Fruit fly (Drosophila melanogaster) whole organism, embryonic: Measurements from ENCODE around the gene CG1572.

Experiments
- Blimp-1 ChIP-seq: fragments of 200-800 bp; sonication (Bioruptor generic); optimal IDR thresholded peaks from 3 replicates; lab custom pipeline; 2018; ENCODE audit warnings: missing biosample characterization, missing genetic modification characterization, mild to moderate bottlenecking, moderate library complexity, missing genetic modification reagents
- CG10366 ChIP-seq: fragments of 200-800 bp; sonication (Bioruptor generic); IDR thresholded peaks from 2 replicates; pipeline ENCODE4 v1.3.6; 2022; ENCODE audit warnings: missing biosample characterization, missing genetic modification characterization
- CG10959 ChIP-seq: fragments of 200-800 bp; sonication (Bioruptor generic); IDR thresholded peaks from 2 replicates; pipeline ENCODE4 v1.3.6; 2022; ENCODE audit warnings: missing biosample characterization, missing genetic modification characterization
- CG10979 ChIP-seq: fragments of 200-800 bp; sonication (Bioruptor generic); optimal IDR thresholded peaks from 2 replicates; lab custom pipeline; 2018; ENCODE audit warnings: missing biosample characterization, mild to moderate bottlenecking, missing genetic modification characterization, moderate library complexity
- CG11398 ChIP-seq: fragments of 200-800 bp; sonication (Bioruptor generic); optimal IDR thresholded peaks from 2 replicates; lab custom pipeline; 2016; ENCODE audit warnings: missing biosample characterization, missing genetic modification characterization
- CG12155 ChIP-seq: fragments of 200-800 bp; sonication (Bioruptor generic); optimal IDR thresholded peaks from 3 replicates; lab custom pipeline; 2016; ENCODE audit warnings: missing biosample characterization, missing genetic modification characterization
- CG14014 ChIP-seq: fragments of 200-800 bp; sonication (Bioruptor generic); IDR thresholded peaks from 2 replicates; pipeline ENCODE4 v1.3.6; 2022; ENCODE audit warnings: missing biosample characterization, missing genetic modification characterization
- CG15011 ChIP-seq: fragments of 200-800 bp; sonication (Bioruptor generic); optimal IDR thresholded peaks from 3 replicates; lab custom pipeline; 2018; ENCODE audit warnings: missing biosample characterization, mild to moderate bottlenecking, missing genetic modification characterization
- CG16863 ChIP-seq: fragments of 200-800 bp; sonication (Bioruptor generic); optimal IDR thresholded peaks from 3 replicates; lab custom pipeline; 2016; ENCODE audit warnings: missing biosample characterization, missing genetic modification characterization
- CG18599 ChIP-seq: fragments of 200-800 bp; sonication (Bioruptor generic); optimal IDR thresholded peaks from 3 replicates; lab custom pipeline; 2017; ENCODE audit warnings: missing biosample characterization, missing genetic modification characterization, mild to moderate bottlenecking, moderate library complexity, missing genetic modification reagents
- CG3065 ChIP-seq: fragments of 200-800 bp; sonication (Bioruptor generic); optimal IDR thresholded peaks from 2 replicates; lab custom pipeline; 2016; ENCODE audit warnings: missing biosample characterization, missing genetic modification characterization
- CG3281 ChIP-seq: fragments of 200-800 bp; sonication (Bioruptor generic); optimal IDR thresholded peaks from 3 replicates; lab custom pipeline; 2017; ENCODE audit warnings: missing biosample characterization, mild to moderate bottlenecking, missing genetic modification characterization
- CG3726 ChIP-seq: fragments of 200-800 bp; sonication (Bioruptor generic); IDR thresholded peaks from 3 replicates; pipeline ENCODE4, ENCODE4 v1.3.6; 2022; ENCODE audit warnings: missing biosample characterization, missing genetic modification characterization
- CG3847 ChIP-seq: fragments of 200-800 bp; sonication (Bioruptor generic); IDR thresholded peaks from 2 replicates; pipeline ENCODE4 v1.3.6; 2022; ENCODE audit warnings: missing biosample characterization, missing genetic modification characterization
- CG42726 ChIP-seq: fragments of 200-800 bp; sonication (Bioruptor generic); IDR thresholded peaks from 2 replicates; pipeline ENCODE4 v1.3.6; 2022; ENCODE audit warnings: missing biosample characterization, missing genetic modification characterization; ENCODE audit not compliant: partially characterized antibody
- CG4404 ChIP-seq: fragments of 200-800 bp; sonication (Bioruptor generic); IDR thresholded peaks from 2 replicates; pipeline ENCODE4 v1.3.6; 2022; ENCODE audit warnings: missing biosample characterization, missing genetic modification characterization
- CG5953 ChIP-seq: fragments of 200-800 bp; sonication (Bioruptor generic); IDR thresholded peaks from 2 replicates; pipeline ENCODE4 v1.3.6; 2022; ENCODE audit warnings: missing biosample characterization, missing genetic modification characterization
- CG7357 ChIP-seq: fragments of 200-800 bp; sonication (Bioruptor generic); IDR thresholded peaks from 3 replicates; pipeline ENCODE4 v1.3.6; 2022; ENCODE audit warnings: missing biosample characterization, missing genetic modification characterization
- CG7928 ChIP-seq: fragments of 200-800 bp; sonication (Bioruptor generic); optimal IDR thresholded peaks from 2 replicates; lab custom pipeline; 2017; ENCODE audit warnings: missing biosample characterization, mild to moderate bottlenecking, missing genetic modification characterization
- CG8290 ChIP-seq, 3 experiments: fragments of 200-800 bp; sonication (Bioruptor generic); optimal IDR thresholded peaks; 2 replicates each; lab custom pipeline; 2016 to 2019; ENCODE audit warnings: missing biosample characterization in 3 of 3, missing genetic modification characterization in 3 of 3, mild to moderate bottlenecking in 2 of 3, moderate library complexity in 1 of 3
- CG8944 ChIP-seq: fragments of 200-800 bp; sonication (Bioruptor generic); optimal IDR thresholded peaks from 3 replicates; lab custom pipeline; 2016; ENCODE audit warnings: missing biosample characterization, missing genetic modification characterization
- Dref ChIP-seq: fragments of 200-800 bp; sonication (Bioruptor generic); IDR thresholded peaks from 2 replicates; pipeline ENCODE4 v1.3.6; 2022; ENCODE audit warnings: missing biosample characterization, missing genetic modification characterization
- Ets97D ChIP-seq: fragments of 200-800 bp; sonication (Bioruptor generic); optimal IDR thresholded peaks from 3 replicates; lab custom pipeline; 2016; ENCODE audit warnings: missing biosample characterization, missing genetic modification characterization
- Hr39 ChIP-seq: fragments of >200 bp; optimal IDR thresholded peaks from 2 replicates; lab custom pipeline; 2017
- MBD-R2 ChIP-seq: fragments of 200-800 bp; sonication (Bioruptor generic); IDR thresholded peaks from 2 replicates; pipeline ENCODE4 v1.3.6; 2022; ENCODE audit warnings: missing biosample characterization, missing genetic modification characterization
- NFAT ChIP-seq: fragments of 200-800 bp; sonication (Bioruptor generic); IDR thresholded peaks from 2 replicates; pipeline ENCODE4 v1.3.6; 2022; ENCODE audit warnings: missing biosample characterization, missing genetic modification characterization
- NfI ChIP-seq: fragments of 200-800 bp; sonication (Bioruptor generic); optimal IDR thresholded peaks from 3 replicates; lab custom pipeline; 2018; ENCODE audit warnings: missing biosample characterization, mild to moderate bottlenecking, missing genetic modification characterization, moderate library complexity
- Oaz ChIP-seq: fragments of 200-800 bp; sonication (Bioruptor generic); IDR thresholded peaks from 2 replicates; pipeline ENCODE4 v1.3.6; 2022; ENCODE audit warnings: missing biosample characterization, missing genetic modification characterization
- PHDP ChIP-seq: fragments of 200-800 bp; sonication (Bioruptor generic); optimal IDR thresholded peaks from 3 replicates; lab custom pipeline; 2018; ENCODE audit warnings: missing biosample characterization, mild to moderate bottlenecking, missing genetic modification characterization, moderate library complexity
- Side ChIP-seq: fragments of 200-800 bp; sonication (Bioruptor generic); optimal IDR thresholded peaks from 2 replicates; lab custom pipeline; 2016; ENCODE audit warnings: missing biosample characterization, missing genetic modification characterization
- TFAM ChIP-seq: fragments of 200-800 bp; sonication (Bioruptor generic); optimal IDR thresholded peaks from 2 replicates; lab custom pipeline; 2017; ENCODE audit warnings: missing biosample characterization, missing genetic modification characterization, inconsistent platforms
- Tbp ChIP-seq: fragments of >200 bp; optimal IDR thresholded peaks from 2 replicates; lab custom pipeline; 2018; ENCODE audit warnings: missing biosample characterization, missing genetic modification characterization
- Trl ChIP-seq, 3 experiments: fragments of >200 bp in 2 of 3; fragments of 200-800 bp in 1 of 3; sonication (Bioruptor generic) in 1 of 3; optimal IDR thresholded peaks; 2 replicates in 1 of 3; 3 replicates in 2 of 3; lab custom pipeline; 2016 to 2017; ENCODE audit warnings: missing biosample characterization in 1 of 3, missing genetic modification characterization in 1 of 3
- bigmax ChIP-seq: fragments of 200-800 bp; sonication (Bioruptor generic); optimal IDR thresholded peaks from 2 replicates; lab custom pipeline; 2018; ENCODE audit warnings: missing biosample characterization, mild to moderate bottlenecking, missing genetic modification characterization
- cad ChIP-seq: fragments of >200 bp; optimal IDR thresholded peaks from 2 replicates; lab custom pipeline; 2017; ENCODE audit warnings: missing biosample characterization, missing genetic modification characterization
- caup ChIP-seq: fragments of 200-800 bp; sonication (Bioruptor generic); optimal IDR thresholded peaks from 3 replicates; lab custom pipeline; 2017; ENCODE audit warnings: missing biosample characterization, mild to moderate bottlenecking, missing genetic modification characterization, moderate library complexity; ENCODE audit not compliant: severe bottlenecking
- cg ChIP-seq: fragments of 200-800 bp; sonication (Bioruptor generic); optimal IDR thresholded peaks from 3 replicates; lab custom pipeline; 2019; ENCODE audit warnings: missing biosample characterization, mild to moderate bottlenecking, missing genetic modification characterization, moderate library complexity
- chm ChIP-seq: fragments of 200-800 bp; sonication (Bioruptor generic); IDR thresholded peaks from 2 replicates; pipeline ENCODE4 v1.3.6; 2022; ENCODE audit warnings: missing biosample characterization, missing genetic modification characterization
- dati ChIP-seq: fragments of 200-800 bp; sonication (Bioruptor generic); IDR thresholded peaks from 2 replicates; pipeline ENCODE4 v1.3.6; 2022; ENCODE audit warnings: missing biosample characterization, missing genetic modification characterization
- dmrt99B ChIP-seq: fragments of 200-800 bp; sonication (Bioruptor generic); optimal IDR thresholded peaks from 2 replicates; lab custom pipeline; 2018; ENCODE audit warnings: missing biosample characterization, mild to moderate bottlenecking, missing genetic modification characterization, moderate library complexity
- dysf ChIP-seq: fragments of 200-800 bp; sonication (Bioruptor generic); IDR thresholded peaks from 3 replicates; pipeline ENCODE4 v1.3.6; 2022; ENCODE audit warnings: missing biosample characterization, missing genetic modification characterization
- h ChIP-seq: fragments of >200 bp; optimal IDR thresholded peaks from 2 replicates; lab custom pipeline; 2017
- hbn ChIP-seq: fragments of 200-800 bp; sonication (Bioruptor generic); IDR thresholded peaks from 2 replicates; pipeline ENCODE4 v1.3.6; 2022; ENCODE audit warnings: missing biosample characterization, missing genetic modification characterization; ENCODE audit not compliant: partially characterized antibody
- ken ChIP-seq: fragments of 200-800 bp; sonication (Bioruptor generic); IDR thresholded peaks from 3 replicates; pipeline ENCODE4 v1.3.6; 2022; ENCODE audit warnings: missing biosample characterization, missing genetic modification characterization
- nerfin-2 ChIP-seq: fragments of 200-800 bp; sonication (Bioruptor generic); IDR thresholded peaks from 2 replicates; pipeline ENCODE4 v1.3.6; 2022; ENCODE audit warnings: missing biosample characterization, missing genetic modification characterization; ENCODE audit not compliant: partially characterized antibody
- pan ChIP-seq, 4 experiments: fragments of >200 bp in 3 of 4; fragments of 200-800 bp in 1 of 4; sonication (Bioruptor generic) in 1 of 4; optimal IDR thresholded peaks in 3 of 4; IDR thresholded peaks in 1 of 4; 2 replicates each; pipeline versions ENCODE4 v1.3.6 to Lab custom; 2017 to 2022; ENCODE audit warnings: missing biosample characterization in 2 of 4, missing genetic modification characterization in 2 of 4, mixed read lengths in 1 of 4
- slp2 ChIP-seq: fragments of 200-800 bp; sonication (Bioruptor generic); optimal IDR thresholded peaks from 2 replicates; lab custom pipeline; 2016; ENCODE audit warnings: missing biosample characterization, missing genetic modification characterization
- tap ChIP-seq: fragments of 200-800 bp; optimal IDR thresholded peaks from 3 replicates; lab custom pipeline; 2019; ENCODE audit warnings: missing biosample characterization, mild to moderate bottlenecking, missing genetic modification characterization, moderate library complexity
- tup ChIP-seq: fragments of 200-800 bp; sonication (Bioruptor generic); optimal IDR thresholded peaks from 2 replicates; lab custom pipeline; 2016; ENCODE audit warnings: missing biosample characterization, mild to moderate bottlenecking, missing genetic modification characterization, moderate library complexity
- unpg ChIP-seq: fragments of 200-800 bp; sonication (Bioruptor generic); optimal IDR thresholded peaks from 3 replicates; lab custom pipeline; 2018; ENCODE audit warnings: missing biosample characterization, mild to moderate bottlenecking, missing genetic modification characterization, moderate library complexity

CG1572 gene

dm6 chrX:11518435-11518834 lies 40.0 kb downstream of the CG1572 start (continued):
- TF ChIP-seq CG10959 (GFP tag; lab: Robert Waterston, UW) (peak; percentile 42), Hr39 (lab: Kevin White, UChicago) (no peak), PHDP (peak; percentile 79), Tbp (GFP tag; lab: Kevin White, UChicago) (no peak), CG15011 (GFP tag; lab: Kevin White, UChicago) (peak; percentile 61), CG3847 (peak; percentile 80), slp2 (GFP tag; lab: Kevin White, UChicago) (no peak), CG4404 (GFP tag; lab: Robert Waterston, UW) (0 out of 2 replicates have a peak, but pooled peaks have one; percentile 45), CG3726 (GFP tag; lab: Robert Waterston, UW) (peak; percentile 66; the same call in 1 of the 3 replicates), Blimp-1 (GFP tag; lab: Kevin White, UChicago) (peak; percentile 68), tap (tag; lab: Kevin White, UChicago) (peak; percentile 62), CG7357 (GFP tag; lab: Robert Waterston, UW) (peak; percentile 66), TFAM (GFP tag; lab: Kevin White, UChicago) (no peak), bigmax (GFP tag; lab: Kevin White, UChicago) (no peak), tup (GFP tag; lab: Kevin White, UChicago) (peak; percentile 18), Oaz (GFP tag; lab: Robert Waterston, UW) (peak; percentile 60; the same call in 1 of the 2 replicates), Trl (optimal IDR thresholded peaks at IDR 0.05; lab: Kevin White, UChicago) (no peak), Trl (GFP tag; optimal IDR thresholded peaks at IDR 0.05; lab: Kevin White, UChicago) (no peak), dmrt99B (tag; lab: Kevin White, UChicago) (peak; percentile 78), CG3065 (GFP tag; lab: Kevin White, UChicago) (no peak), nerfin-2 (GFP tag; lab: Robert Waterston, UW) (no peak), Ets97D (GFP tag; lab: Kevin White, UChicago) (peak; percentile 13), CG16863 (GFP tag; lab: Kevin White, UChicago) (peak; percentile 10), Dref (GFP tag; lab: Robert Waterston, UW) (no peak), dati (GFP tag; lab: Robert Waterston, UW) (no peak), CG8944 (GFP tag; lab: Kevin White, UChicago) (no peak), pan (optimal IDR thresholded peaks at IDR 0.05; lab: Kevin White, UChicago) (no peak), pan (GFP tag; optimal IDR thresholded peaks at IDR 0.05 in 1 of 2, IDR thresholded peaks at IDR 0.05 in 1 of 2) (peak in 1 of 2 experiments; percentile 91), CG10366 (GFP tag; lab: Robert Waterston, UW) (peak; percentile 85), ken (GFP tag; lab: Robert Waterston, UW) (peak; percentile 63; the same call in 2 of the 3 replicates), CG7928 (GFP tag; lab: Kevin White, UChicago) (no peak), CG42726 (GFP tag; lab: Robert Waterston, UW) (no peak), cg (no peak), NFAT (peak; percentile 88; the same call in 1 of the 2 replicates), CG12155 (GFP tag; lab: Kevin White, UChicago) (peak; percentile 69), hbn (GFP tag; lab: Robert Waterston, UW) (no peak), MBD-R2 (GFP tag; lab: Robert Waterston, UW) (peak; percentile 50; the same call in 1 of the 2 replicates), CG8290 (GFP tag; optimal IDR thresholded peaks at IDR 0.05; lab: Kevin White, UChicago) (no peak), CG8290 (tag; optimal IDR thresholded peaks at IDR 0.05; lab: Kevin White, UChicago) (peak in 1 of 2 experiments; percentile 43), h (no peak), dysf (peak; percentile 90; the same call in 2 of the 3 replicates), CG11398 (GFP tag; lab: Kevin White, UChicago) (no peak), CG3281 (GFP tag; lab: Kevin White, UChicago) (peak; percentile 74), NfI (GFP tag; lab: Kevin White, UChicago) (peak; percentile 78), chm (GFP tag; lab: Robert Waterston, UW) (peak; percentile 79), CG10979 (tag; lab: Kevin White, UChicago) (peak; percentile 60), Side (peak; percentile 34), caup (peak; percentile 79), cad (no peak), unpg (GFP tag; lab: Kevin White, UChicago) (peak; percentile 80), CG18599 (GFP tag; lab: Kevin White, UChicago) (peak; percentile 74), CG5953 (GFP tag; lab: Robert Waterston, UW) (peak; percentile 67), CG14014 (peak; percentile 90)
